Comparison of ENCODE assay signal across 3 fruit fly cellular contexts in the genomic region with DNA sequence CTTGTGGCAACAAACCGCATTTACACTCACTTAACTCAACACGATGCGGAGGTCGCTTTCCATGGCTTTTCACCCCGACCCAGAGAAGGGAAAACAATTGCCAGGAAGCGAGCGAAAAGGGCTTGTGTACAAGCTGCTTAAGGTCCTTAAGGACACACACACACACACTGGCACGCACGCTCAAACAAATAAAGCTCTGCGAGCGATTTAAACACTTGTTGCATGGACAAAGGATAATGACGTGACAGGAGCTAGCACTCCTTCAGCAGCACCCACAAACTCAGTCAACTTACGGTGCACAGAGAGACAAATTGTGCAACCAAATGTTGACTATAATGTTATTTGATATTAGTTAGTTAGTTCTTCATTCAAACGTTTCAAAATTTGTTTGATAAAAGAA.
TF ChIP-seq lines count a peak whose summit lies in the region.

No protein-coding gene starts in this region.

- no peak for TF ChIP-seq CTCF in whole organism, embryonic (GFP tag; optimal IDR thresholded peaks at IDR 0.05; lab: Kevin White, UChicago)

TF ChIP-seq in whole organism, embryonic, 481 proteins besides CTCF, POLR2A, EP300 and RAD21:
- no peak for TF ChIP-seq CG11695 (GFP tag; IDR thresholded peaks at IDR 0.05; lab: Robert Waterston, UW)
- peak; percentile 32 for TF ChIP-seq oc (tag; optimal IDR thresholded peaks at IDR 0.05; lab: Kevin White, UChicago)
- TF ChIP-seq Med (GFP tag; lab: Kevin White, UChicago): peak; percentile 7
- no peak for TF ChIP-seq CG3065 (GFP tag; optimal IDR thresholded peaks at IDR 0.05; lab: Kevin White, UChicago)
- TF ChIP-seq mirr (GFP tag; optimal IDR thresholded peaks at IDR 0.05; lab: Kevin White, UChicago): peak; percentile 34
- TF ChIP-seq sens (GFP tag; lab: Kevin White, UChicago): peak; percentile 15
- TF ChIP-seq abd-A (tag; optimal IDR thresholded peaks at IDR 0.05; lab: Kevin White, UChicago): peak; percentile 49
- peak; percentile 91 for TF ChIP-seq scrt (GFP tag; optimal IDR thresholded peaks at IDR 0.05; lab: Kevin White, UChicago)
- TF ChIP-seq row (GFP tag; IDR thresholded peaks at IDR 0.05; lab: Robert Waterston, UW): peak; percentile 36; the same call in 1 of the 3 replicates
- peak; percentile 14 for TF ChIP-seq CG7556 (GFP tag; optimal IDR thresholded peaks at IDR 0.05; lab: Kevin White, UChicago)

TF ChIP-seq in whole organism, prepupa, 60 proteins besides CTCF, POLR2A, EP300 and RAD21:
- TF ChIP-seq Eip78C (GFP tag; lab: Kevin White, UChicago) (peak; percentile 55), Ets96B (tag; optimal IDR thresholded peaks at IDR 0.05; lab: Kevin White, UChicago) (peak; percentile 2), CG16779 (tag; optimal IDR thresholded peaks at IDR 0.05; lab: Kevin White, UChicago) (no peak), Met (GFP tag; optimal IDR thresholded peaks at IDR 0.05; lab: Kevin White, UChicago) (no peak)

TF ChIP-seq in whole organism, pupa, 21 proteins besides CTCF, POLR2A, EP300 and RAD21:
- TF ChIP-seq CG32121 (GFP tag; IDR thresholded peaks at IDR 0.05; lab: Robert Waterston, UW) (no peak), CG8159 (tag; optimal IDR thresholded peaks at IDR 0.05; lab: Kevin White, UChicago) (peak; percentile 20), Snoo (tag; optimal IDR thresholded peaks at IDR 0.05; lab: Kevin White, UChicago) (no peak), CG8301 (tag; optimal IDR thresholded peaks at IDR 0.05; lab: Kevin White, UChicago) (no peak)
